Worm (Caenorhabditis elegans) whole organism, L3 larva: ENCODE measurements around the gene D2045.9.

Experiments
- R02D3.7 ChIP-seq: fragments of 150-350 bp; optimal IDR thresholded peaks from 2 replicates; lab custom pipeline; 2014; ENCODE audit warnings: missing biosample characterization, missing genetic modification characterization
- ZK546.5 ChIP-seq: sonication (generic microtip); optimal IDR thresholded peaks from 2 replicates; lab custom pipeline; 2017; ENCODE audit warnings: missing biosample characterization, missing genetic modification characterization
- aly-2 ChIP-seq: fragments of 150-350 bp; optimal IDR thresholded peaks from 2 replicates; lab custom pipeline; 2014; ENCODE audit warnings: missing biosample characterization, missing genetic modification characterization
- ama-1 ChIP-seq: fragments of 150-350 bp; optimal IDR thresholded peaks from 2 replicates; lab custom pipeline; 2018
- ceh-16 ChIP-seq: sonication (generic microtip); optimal IDR thresholded peaks from 2 replicates; lab custom pipeline; 2017; ENCODE audit warnings: missing biosample characterization, missing genetic modification characterization
- ceh-28 ChIP-seq: fragments of 150-350 bp; optimal IDR thresholded peaks from 2 replicates; lab custom pipeline; 2014; ENCODE audit warnings: missing biosample characterization, missing genetic modification reagents, missing genetic modification characterization
- ceh-82 ChIP-seq: fragments of 150-350 bp; optimal IDR thresholded peaks from 2 replicates; lab custom pipeline; 2014; ENCODE audit warnings: missing biosample characterization, missing genetic modification characterization
- ceh-9 ChIP-seq: sonication (generic microtip); optimal IDR thresholded peaks from 2 replicates; lab custom pipeline; 2018; ENCODE audit warnings: missing biosample characterization, missing genetic modification characterization
- daf-12 ChIP-seq: fragments of 150-350 bp; optimal IDR thresholded peaks from 2 replicates; lab custom pipeline; 2014; ENCODE audit warnings: missing biosample characterization, missing genetic modification reagents, missing genetic modification characterization
- egl-27 ChIP-seq: sonication (generic microtip); optimal IDR thresholded peaks from 4 replicates; lab custom pipeline; 2017; ENCODE audit warnings: missing biosample characterization, missing genetic modification reagents, missing genetic modification characterization
- egl-5 ChIP-seq: fragments of 150-350 bp; optimal IDR thresholded peaks from 2 replicates; lab custom pipeline; 2017; ENCODE audit warnings: missing biosample characterization, missing genetic modification reagents, missing genetic modification characterization, inconsistent platforms
- elt-1 ChIP-seq: fragments of 150-350 bp; optimal IDR thresholded peaks from 2 replicates; lab custom pipeline; 2014; ENCODE audit warnings: missing biosample characterization, missing genetic modification characterization
- elt-2 ChIP-seq: sonication (generic microtip); optimal IDR thresholded peaks from 2 replicates; lab custom pipeline; 2016; ENCODE audit warnings: missing genetic modification reagents, mild to moderate bottlenecking, missing genetic modification characterization, missing compliant biosample characterization
- elt-3 ChIP-seq, 3 experiments: fragments of 150-350 bp in 1 of 3; sonication (generic microtip) in 2 of 3; optimal IDR thresholded peaks; 2 replicates in 2 of 3; 4 replicates in 1 of 3; lab custom pipeline; 2014 to 2017; ENCODE audit warnings: missing biosample characterization in 3 of 3, missing genetic modification characterization in 3 of 3
- eor-1 ChIP-seq, 2 experiments: fragments of 150-350 bp; optimal IDR thresholded peaks; 2 replicates each; lab custom pipeline; 2014 to 2018; ENCODE audit warnings: missing biosample characterization in 2 of 2, missing genetic modification characterization in 2 of 2
- fkh-10 ChIP-seq: sonication (generic microtip); optimal IDR thresholded peaks from 2 replicates; lab custom pipeline; 2017; ENCODE audit warnings: missing biosample characterization, missing genetic modification reagents, missing genetic modification characterization
- fkh-2 ChIP-seq: fragments of 150-350 bp; optimal IDR thresholded peaks from 2 replicates; lab custom pipeline; 2014; ENCODE audit warnings: missing biosample characterization, missing genetic modification reagents, missing genetic modification characterization
- fos-1 ChIP-seq: fragments of 150-350 bp; optimal IDR thresholded peaks from 2 replicates; lab custom pipeline; 2014; ENCODE audit warnings: missing biosample characterization, missing genetic modification characterization
- hmg-11 ChIP-seq: sonication (generic microtip); optimal IDR thresholded peaks from 2 replicates; lab custom pipeline; 2016; ENCODE audit warnings: missing genetic modification characterization, missing compliant biosample characterization
- jun-1 ChIP-seq: fragments of 150-350 bp; optimal IDR thresholded peaks from 2 replicates; lab custom pipeline; 2014; ENCODE audit warnings: missing biosample characterization, missing genetic modification reagents, missing genetic modification characterization
- lin-15B ChIP-seq: fragments of 150-350 bp; optimal IDR thresholded peaks from 2 replicates; lab custom pipeline; 2014; ENCODE audit warnings: missing biosample characterization, missing genetic modification characterization
- lin-39 ChIP-seq: fragments of 150-350 bp; optimal IDR thresholded peaks from 2 replicates; lab custom pipeline; 2018; ENCODE audit warnings: missing biosample characterization, missing genetic modification reagents, missing genetic modification characterization
- lsy-12 ChIP-seq: sonication (generic microtip); optimal IDR thresholded peaks from 2 replicates; lab custom pipeline; 2016; ENCODE audit warnings: mild to moderate bottlenecking, missing genetic modification characterization, missing compliant biosample characterization
- mdl-1 ChIP-seq: fragments of 150-350 bp; optimal IDR thresholded peaks from 2 replicates; lab custom pipeline; 2014; ENCODE audit warnings: missing biosample characterization, missing genetic modification characterization
- mml-1 ChIP-seq: fragments of 150-350 bp; sonication (generic microtip); optimal IDR thresholded peaks from 3 replicates; lab custom pipeline; 2014; ENCODE audit warnings: missing biosample characterization, missing genetic modification characterization
- nfya-1 ChIP-seq: sonication (generic microtip); optimal IDR thresholded peaks from 2 replicates; lab custom pipeline; 2017; ENCODE audit warnings: missing genetic modification characterization, mild to moderate bottlenecking, missing compliant biosample characterization, antibody characterized with exemption, moderate library complexity; ENCODE audit not compliant: insufficient read depth
- nhr-11 ChIP-seq: fragments of 150-350 bp; optimal IDR thresholded peaks from 2 replicates; lab custom pipeline; 2014; ENCODE audit warnings: missing biosample characterization, missing genetic modification characterization
- nhr-12 ChIP-seq: fragments of 150-350 bp; optimal IDR thresholded peaks from 2 replicates; lab custom pipeline; 2014; ENCODE audit warnings: missing biosample characterization, missing genetic modification characterization
- nhr-23 ChIP-seq: fragments of 150-350 bp; optimal IDR thresholded peaks from 2 replicates; lab custom pipeline; 2014; ENCODE audit warnings: missing biosample characterization, missing genetic modification reagents, missing genetic modification characterization
- nhr-237 ChIP-seq: fragments of 150-350 bp; optimal IDR thresholded peaks from 2 replicates; lab custom pipeline; 2014; ENCODE audit warnings: missing biosample characterization, missing genetic modification characterization
- nhr-25 ChIP-seq: sonication (generic microtip); optimal IDR thresholded peaks from 2 replicates; lab custom pipeline; 2017; ENCODE audit warnings: missing biosample characterization, missing genetic modification characterization
- nhr-28 ChIP-seq: fragments of 150-350 bp; optimal IDR thresholded peaks from 2 replicates; lab custom pipeline; 2014; ENCODE audit warnings: missing biosample characterization, missing genetic modification characterization
- nhr-43 ChIP-seq: sonication (generic microtip); optimal IDR thresholded peaks from 2 replicates; lab custom pipeline; 2016; ENCODE audit warnings: mild to moderate bottlenecking, missing genetic modification characterization, missing compliant biosample characterization; ENCODE audit not compliant: poor library complexity, severe bottlenecking
- nhr-67 ChIP-seq: fragments of 150-350 bp; optimal IDR thresholded peaks from 2 replicates; lab custom pipeline; 2014; ENCODE audit warnings: missing biosample characterization, missing genetic modification characterization
- nhr-76 ChIP-seq: fragments of 150-350 bp; sonication (generic microtip); optimal IDR thresholded peaks from 5 replicates; lab custom pipeline; 2014; ENCODE audit warnings: missing biosample characterization, missing genetic modification characterization
- nhr-77 ChIP-seq: fragments of 150-350 bp; optimal IDR thresholded peaks from 2 replicates; lab custom pipeline; 2014; ENCODE audit warnings: missing biosample characterization, missing genetic modification characterization
- pha-4 ChIP-seq: fragments of 150-350 bp; optimal IDR thresholded peaks from 2 replicates; lab custom pipeline; 2014; ENCODE audit warnings: missing biosample characterization, missing genetic modification reagents, missing genetic modification characterization
- pqm-1 ChIP-seq: fragments of 150-350 bp; optimal IDR thresholded peaks from 2 replicates; lab custom pipeline; 2017; ENCODE audit warnings: missing biosample characterization, missing genetic modification characterization, inconsistent platforms
- sea-2 ChIP-seq: fragments of 150-350 bp; sonication (generic microtip); optimal IDR thresholded peaks from 4 replicates; lab custom pipeline; 2014; ENCODE audit warnings: missing biosample characterization, missing genetic modification reagents, missing genetic modification characterization
- skn-1 ChIP-seq: fragments of 150-350 bp; optimal IDR thresholded peaks from 2 replicates; lab custom pipeline; 2014; ENCODE audit warnings: missing biosample characterization, missing genetic modification characterization
- snpc-4 ChIP-seq: fragments of 150-350 bp; optimal IDR thresholded peaks from 2 replicates; lab custom pipeline; 2014; ENCODE audit warnings: missing biosample characterization, missing genetic modification characterization
- tbx-2 ChIP-seq: sonication (generic microtip); optimal IDR thresholded peaks from 2 replicates; lab custom pipeline; 2016; ENCODE audit warnings: mild to moderate bottlenecking, missing genetic modification characterization, missing compliant biosample characterization
- unc-39 ChIP-seq: sonication (generic microtip); optimal IDR thresholded peaks from 4 replicates; lab custom pipeline; 2017; ENCODE audit warnings: missing biosample characterization, missing genetic modification characterization
- unc-62 ChIP-seq: fragments of 150-350 bp; sonication (generic microtip); optimal IDR thresholded peaks from 4 replicates; lab custom pipeline; 2014; ENCODE audit warnings: missing biosample characterization, missing genetic modification reagents, missing genetic modification characterization
- zag-1 ChIP-seq: fragments of 150-350 bp; optimal IDR thresholded peaks from 2 replicates; lab custom pipeline; 2014; ENCODE audit warnings: missing biosample characterization, missing genetic modification characterization
- ztf-11 ChIP-seq: fragments of 150-350 bp; optimal IDR thresholded peaks from 2 replicates; lab custom pipeline; 2014; ENCODE audit warnings: missing biosample characterization, missing genetic modification characterization
- ztf-4 ChIP-seq: fragments of 150-350 bp; optimal IDR thresholded peaks from 2 replicates; lab custom pipeline; 2014; ENCODE audit warnings: missing biosample characterization, missing genetic modification characterization

D2045.9 gene

ce11 chrIII:10460427-10461163, 14.4 kb upstream of the D2045.9 start, which contains the start of gene ecps-1 (continued):
- TF ChIP-seq mml-1 (no peak), nhr-76 (tag; lab: Kevin White, UChicago) (no peak)

ce11 chrIII:10461164-10461546, 13.9 kb upstream of the D2045.9 start, which contains the start of gene atx-2:
Gene atx-2, plus strand, starts transcription at chrIII:10461389.
- no peak for TF ChIP-seq ama-1
- no peak for TF ChIP-seq zag-1 (tag; lab: Kevin White, UChicago)
- peak; percentile 42 for TF ChIP-seq fkh-10 (GFP tag; lab: Kevin White, UChicago)
- TF ChIP-seq ZK546.5 (tag; lab: Kevin White, UChicago), result no peak
- TF ChIP-seq fkh-2 (tag; lab: Kevin White, UChicago), result no peak
- TF ChIP-seq elt-1 (tag; lab: Kevin White, UChicago), result peak; percentile 56
- TF ChIP-seq nhr-11 (tag; lab: Kevin White, UChicago), result no peak
- peak; percentile 22 for TF ChIP-seq egl-27 (tag; lab: Kevin White, UChicago)
- no peak for TF ChIP-seq unc-62 (GFP tag; lab: Kevin White, UChicago)
- TF ChIP-seq lin-15B, result peak; percentile 80
- peak; percentile 32 for TF ChIP-seq snpc-4 (tag; lab: Kevin White, UChicago)
- no peak for TF ChIP-seq nhr-67 (tag; lab: Kevin White, UChicago)
- peak; percentile 56 for TF ChIP-seq ceh-82 (tag; lab: Kevin White, UChicago)
- no peak for TF ChIP-seq elt-3 (tag; optimal IDR thresholded peaks at IDR 0.05; lab: Kevin White, UChicago)
- TF ChIP-seq tbx-2 (tag; lab: Kevin White, UChicago), result peak; percentile 78
- TF ChIP-seq ceh-28 (tag; lab: Kevin White, UChicago), result peak; percentile 73
- TF ChIP-seq pqm-1 (tag; lab: Kevin White, UChicago), result peak; percentile 11
- TF ChIP-seq R02D3.7, result peak; percentile 79
- TF ChIP-seq nhr-25 (tag; lab: Kevin White, UChicago), result peak; percentile 56
- TF ChIP-seq hmg-11 (tag; lab: Kevin White, UChicago), result peak; percentile 98
- peak; percentile 62 for TF ChIP-seq pha-4 (tag; lab: Kevin White, UChicago)
- no peak for TF ChIP-seq nhr-28
- TF ChIP-seq elt-2 (tag; lab: Kevin White, UChicago), result peak; percentile 46
- TF ChIP-seq fos-1, result peak; percentile 28
- TF ChIP-seq lsy-12 (tag; lab: Kevin White, UChicago), result peak; percentile 85
- TF ChIP-seq nhr-23 (tag; lab: Kevin White, UChicago), result peak; percentile 77
- no peak for TF ChIP-seq unc-39 (tag; lab: Kevin White, UChicago)
- TF ChIP-seq daf-12 (tag; lab: Kevin White, UChicago), result no peak
- no peak for TF ChIP-seq aly-2 (tag; lab: Kevin White, UChicago)
- TF ChIP-seq nhr-76 (tag; lab: Kevin White, UChicago), result no peak
- TF ChIP-seq skn-1 (tag; lab: Kevin White, UChicago), result peak; percentile 59
- no peak for TF ChIP-seq ztf-4
- no peak for TF ChIP-seq jun-1 (tag; lab: Kevin White, UChicago)
- peak; percentile 72 for TF ChIP-seq mdl-1 (tag; lab: Kevin White, UChicago)
- TF ChIP-seq ceh-16 (tag; lab: Kevin White, UChicago), result peak; percentile 72
- TF ChIP-seq nhr-237 (tag; lab: Kevin White, UChicago), result no peak
- TF ChIP-seq sea-2 (GFP tag; lab: Kevin White, UChicago), result no peak
- TF ChIP-seq eor-1 (tag; optimal IDR thresholded peaks at IDR 0.05; lab: Kevin White, UChicago), result no peak
- no peak for TF ChIP-seq ceh-9 (tag; lab: Kevin White, UChicago)
- TF ChIP-seq mml-1, result no peak
- TF ChIP-seq egl-5, result peak; percentile 26
- TF ChIP-seq lin-39 (tag; lab: Kevin White, UChicago), result peak; percentile 91
- TF ChIP-seq ztf-11 (tag; lab: Kevin White, UChicago), result no peak
- no peak for TF ChIP-seq nhr-77 (tag; lab: Kevin White, UChicago)
- TF ChIP-seq nfya-1, result peak; percentile 69
- TF ChIP-seq nhr-12, result no peak
- peak; percentile 93 for TF ChIP-seq nhr-43 (tag; lab: Kevin White, UChicago)
